Worm (Caenorhabditis elegans): ENCODE data around the gene F33G12.7.

DNA sequence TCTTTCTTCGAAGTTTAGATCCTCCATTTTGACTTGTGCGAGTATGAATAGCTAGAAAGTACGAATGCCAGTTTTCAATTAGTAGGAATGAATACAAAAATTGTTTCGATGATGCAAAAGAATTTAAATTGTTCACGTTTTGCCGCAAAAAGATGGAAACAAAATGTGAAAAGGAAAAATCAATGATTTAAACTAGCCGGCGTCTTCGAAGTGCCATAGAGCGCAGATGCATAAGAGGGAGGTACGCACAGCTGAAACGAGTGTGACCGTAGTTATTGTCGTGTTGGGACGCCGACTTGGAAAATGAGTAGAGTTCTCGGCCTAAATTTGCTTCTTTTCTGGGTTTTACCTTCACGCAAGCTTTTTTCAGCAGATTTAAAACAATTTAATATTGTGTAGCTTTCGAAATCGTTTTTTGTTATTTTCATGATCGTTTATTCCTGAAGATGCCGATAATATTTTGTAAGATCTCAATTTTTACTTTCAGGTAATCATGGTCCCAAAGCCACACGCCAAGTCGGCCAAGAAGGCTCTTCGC is 14.7 kb upstream of the F33G12.7 start, which contains the start of the genes ify-1 and rpl-22:
- TF ChIP-seq nhr-11 (tag; optimal IDR thresholded peaks at IDR 0.05), result no peak
- peak; percentile 70 for TF ChIP-seq tbx-2 (tag; optimal IDR thresholded peaks at IDR 0.05)
- peak; percentile 71 for TF ChIP-seq hlh-30 (tag; optimal IDR thresholded peaks at IDR 0.05; ENCODE audit: insufficient read depth)
- peak; percentile 36 for TF ChIP-seq pqm-1 (tag; optimal IDR thresholded peaks at IDR 0.05)
- TF ChIP-seq fkh-10 (GFP tag; optimal IDR thresholded peaks at IDR 0.05), result no peak
- TF ChIP-seq fkh-6 (tag; optimal IDR thresholded peaks at IDR 0.05), result no peak
- no peak for TF ChIP-seq ama-1 (optimal IDR thresholded peaks at IDR 0.05)
- peak; percentile 50 for TF ChIP-seq madf-2 (tag; optimal IDR thresholded peaks at IDR 0.05)
- peak; percentile 3 for TF ChIP-seq zip-5 (tag; optimal IDR thresholded peaks at IDR 0.05)
- no peak for TF ChIP-seq ahr-1 (tag; optimal IDR thresholded peaks at IDR 0.05)
